Fruit fly (Drosophila melanogaster) Kc167 (cell line): ENCODE data around the gene CG4374.

Experiments used
- h ChIP-seq: fragments of >200 bp; optimal IDR thresholded peaks from 3 replicates; lab custom pipeline; 2018; ENCODE audit warnings: missing external identifiers
- psq ChIP-seq: fragments of >200 bp; optimal IDR thresholded peaks from 2 replicates; lab custom pipeline; 2017; ENCODE audit warnings: missing external identifiers

DNA sequence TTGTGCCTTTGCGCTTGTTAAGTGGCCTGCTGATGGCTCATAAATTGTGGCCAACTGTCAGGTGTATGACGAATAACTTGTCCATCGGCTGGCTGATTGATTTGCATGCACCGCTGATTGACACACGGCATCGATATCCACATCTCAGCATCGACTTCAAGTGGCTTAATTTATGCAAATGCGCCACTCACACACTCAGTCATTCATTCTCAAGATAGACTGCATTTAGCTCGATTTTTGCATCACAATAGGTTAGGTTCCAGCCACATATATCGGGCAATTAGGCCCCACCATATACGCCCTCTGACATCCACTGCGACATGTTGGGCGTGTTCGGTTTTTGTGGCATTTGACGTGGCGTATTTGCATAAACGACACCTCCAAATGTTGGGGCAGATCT lies 16.2 kb downstream of the CG4374 start:
- TF ChIP-seq psq (lab: Kevin White, UChicago), result no peak
- TF ChIP-seq h, result no peak
